Worm (Caenorhabditis elegans): ENCODE data around the gene scl-15.

Gene scl-15

DNA sequence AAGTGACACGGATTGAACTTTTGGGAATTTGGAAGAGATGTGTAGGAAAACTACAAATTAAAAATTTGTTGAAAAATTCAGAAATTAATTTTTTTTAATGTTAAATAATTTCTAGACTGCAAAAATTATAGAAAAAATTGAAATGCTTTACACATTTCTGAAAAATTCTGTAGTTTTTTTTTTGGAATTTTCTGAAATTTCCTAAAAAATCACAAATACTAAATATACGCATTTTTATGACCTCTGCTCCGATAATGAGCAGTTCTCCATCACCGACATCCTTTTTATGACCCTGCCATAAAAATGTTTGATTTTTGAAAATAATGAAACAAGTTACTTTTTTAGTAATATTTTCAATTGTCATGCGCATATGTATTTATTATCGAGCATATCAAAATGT lies 39.7 kb downstream of the scl-15 start:
- TF ChIP-seq aly-2 (tag; optimal IDR thresholded peaks at IDR 0.05) (no peak), lin-13 (GFP tag; optimal IDR thresholded peaks at IDR 0.05) (peak; percentile 6), fos-1 (tag; optimal IDR thresholded peaks at IDR 0.05) (peak; percentile 50), nhr-25 (tag; optimal IDR thresholded peaks at IDR 0.05) (no peak), F13H6.1 (tag; optimal IDR thresholded peaks at IDR 0.05) (no peak), ZK546.5 (tag; optimal IDR thresholded peaks at IDR 0.05) (no peak), blmp-1 (tag; optimal IDR thresholded peaks at IDR 0.05; ENCODE audit: insufficient read depth) (no peak), mdl-1 (tag; optimal IDR thresholded peaks at IDR 0.05) (no peak), egl-27 (tag; optimal IDR thresholded peaks at IDR 0.05) (no peak)

ce11 chrII:3244070-3244469 lies 40.4 kb downstream of the scl-15 start, which contains the start of gene C17F4.12:
TSS of gene C17F4.12 (minus strand) at chrII:3244170.
- TF ChIP-seq unc-62 (GFP tag; optimal IDR thresholded peaks at IDR 0.05) (no peak), lin-39 (tag; optimal IDR thresholded peaks at IDR 0.05) (no peak), lin-11 (tag; optimal IDR thresholded peaks at IDR 0.05) (no peak), gmeb-1 (tag; optimal IDR thresholded peaks at IDR 0.05) (no peak), ztf-4 (tag; optimal IDR thresholded peaks at IDR 0.05) (no peak), sem-4 (tag; optimal IDR thresholded peaks at IDR 0.05) (no peak), ama-1 (optimal IDR thresholded peaks at IDR 0.05) (no peak)

DNA sequence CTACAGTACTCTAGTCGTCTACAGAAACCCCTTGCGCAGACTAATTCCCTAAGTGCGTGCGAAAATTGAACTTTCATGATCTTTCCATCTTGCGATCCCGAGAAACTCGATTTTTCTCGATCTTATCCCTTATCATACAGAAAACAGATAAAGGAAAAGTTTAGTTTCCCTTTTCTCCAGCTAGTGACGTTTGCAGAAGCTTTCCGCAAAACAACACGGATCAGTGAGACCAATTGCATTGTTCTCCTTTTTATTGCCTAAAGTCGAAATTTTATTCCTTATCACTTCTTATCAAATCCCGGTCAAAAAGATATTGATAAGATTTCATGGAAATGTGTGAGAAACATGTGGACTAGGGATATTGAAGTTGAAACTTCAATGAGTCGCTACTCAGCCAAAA lies 42.6 kb downstream of the scl-15 start:
- TF ChIP-seq nhr-21 (tag; optimal IDR thresholded peaks at IDR 0.05) (peak; percentile 68), nhr-11 (tag; optimal IDR thresholded peaks at IDR 0.05) (no peak), blmp-1 (tag; optimal IDR thresholded peaks at IDR 0.05; ENCODE audit: insufficient read depth) (peak; percentile 9)

DNA sequence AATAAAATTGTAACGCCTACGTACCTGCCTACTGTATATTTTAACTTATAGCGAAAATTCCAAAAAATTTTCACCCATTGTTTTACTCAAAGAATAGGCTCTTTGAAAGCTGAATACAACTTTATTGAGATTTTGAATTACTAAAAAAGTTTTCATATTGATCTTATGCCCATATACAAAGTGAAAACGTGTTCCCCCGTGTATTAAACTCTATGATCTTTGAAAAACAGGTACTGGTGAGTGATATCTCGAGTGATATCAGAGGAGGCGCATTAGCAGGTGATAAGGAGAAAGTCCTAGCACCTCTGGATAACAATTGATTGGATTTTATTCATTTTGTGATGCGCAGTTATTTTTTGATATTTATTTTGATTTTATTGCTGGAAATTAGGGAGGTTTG lies 44.3 kb downstream of the scl-15 start, which contains the start of gene C17F4.3:
Gene C17F4.3 (plus strand): TSS at position 301 of the 400 bp plus-strand sequence.
- TF ChIP-seq unc-55 (GFP tag; optimal IDR thresholded peaks at IDR 0.05) = no peak

ce11 chrII:3237038-3237521 lies 47.4 kb downstream of the scl-15 start, which contains the start of the genes srz-67 and C17F4.11:
TSS of gene srz-67 (minus strand) at chrII:3237138.
TSS of gene C17F4.11 (plus strand) at chrII:3237471.
- TF ChIP-seq nhr-21 (tag; optimal IDR thresholded peaks at IDR 0.05) = no peak

ce11 chrII:3234725-3235124 lies 49.7 kb downstream of the scl-15 start, which contains the start of gene C17F4.8:
TSS of gene C17F4.8 (minus strand) at chrII:3234825.
- no peak for TF ChIP-seq F13H6.1 (tag; optimal IDR thresholded peaks at IDR 0.05)
- no peak for TF ChIP-seq zag-1 (tag; optimal IDR thresholded peaks at IDR 0.05)
- TF ChIP-seq nhr-25 (tag; optimal IDR thresholded peaks at IDR 0.05) = no peak
- no peak for TF ChIP-seq nhr-21 (tag; optimal IDR thresholded peaks at IDR 0.05)
- TF ChIP-seq mbf-1 (tag; optimal IDR thresholded peaks at IDR 0.05) = no peak
